Worm (Caenorhabditis elegans) whole organism, L1 larva: ENCODE data around the gene mut-7.

Experiments used
- C04F5.9 ChIP-seq: sonication (generic microtip); optimal IDR thresholded peaks from 2 replicates; lab custom pipeline; 2016; ENCODE audit warnings: missing genetic modification characterization, missing compliant biosample characterization
- C16A3.4 ChIP-seq: fragments of 150-350 bp; optimal IDR thresholded peaks from 2 replicates; lab custom pipeline; 2014; ENCODE audit warnings: missing biosample characterization, missing genetic modification characterization
- C34B4.2 ChIP-seq: sonication (generic microtip); optimal IDR thresholded peaks from 2 replicates; lab custom pipeline; 2017; ENCODE audit warnings: mild to moderate bottlenecking, missing genetic modification characterization, missing compliant biosample characterization
- aha-1 ChIP-seq: fragments of 150-350 bp; optimal IDR thresholded peaks from 2 replicates; lab custom pipeline; 2014; ENCODE audit warnings: missing biosample characterization, missing genetic modification characterization
- alr-1 ChIP-seq: fragments of 200-800 bp; sonication (Bioruptor generic); optimal IDR thresholded peaks from 2 replicates; lab custom pipeline; 2018; ENCODE audit warnings: borderline replicate concordance, mild to moderate bottlenecking, missing genetic modification characterization, missing compliant biosample characterization
- aly-2 ChIP-seq: fragments of 150-350 bp; optimal IDR thresholded peaks from 2 replicates; lab custom pipeline; 2014; ENCODE audit warnings: missing biosample characterization, missing genetic modification characterization
- ama-1 ChIP-seq: fragments of 150-350 bp; optimal IDR thresholded peaks from 2 replicates; lab custom pipeline; 2014
- ceh-63 ChIP-seq: fragments of 200-800 bp; sonication (Bioruptor generic); optimal IDR thresholded peaks from 2 replicates; lab custom pipeline; 2018; ENCODE audit warnings: mild to moderate bottlenecking, missing genetic modification characterization, missing compliant biosample characterization
- ceh-8 ChIP-seq: fragments of 200-800 bp; sonication (Bioruptor generic); optimal IDR thresholded peaks from 2 replicates; lab custom pipeline; 2018; ENCODE audit warnings: mild to moderate bottlenecking, missing genetic modification characterization, moderate library complexity, missing compliant biosample characterization
- ceh-82 ChIP-seq, 3 experiments: fragments of 150-350 bp in 1 of 3; sonication (generic microtip) in 2 of 3; optimal IDR thresholded peaks; 2 replicates each; lab custom pipeline; 2014 to 2017; ENCODE audit warnings: missing biosample characterization in 3 of 3, missing genetic modification characterization in 3 of 3
- ceh-88 ChIP-seq: fragments of 200-800 bp; sonication (Bioruptor generic); IDR thresholded peaks from 2 replicates; pipeline ENCODE4 v1.3.6; 2022; ENCODE audit warnings: missing genetic modification characterization, missing compliant biosample characterization
- dsc-1 ChIP-seq: sonication (generic microtip); optimal IDR thresholded peaks from 2 replicates; lab custom pipeline; 2016; ENCODE audit warnings: mild to moderate bottlenecking, missing genetic modification characterization, missing compliant biosample characterization
- efl-1 ChIP-seq, 4 experiments: fragments of 150-350 bp; optimal IDR thresholded peaks in 3 of 4; peaks in 1 of 4; 1 replicate in 1 of 4; 2 replicates in 3 of 4; lab custom pipeline; 2014; ENCODE audit warnings: missing biosample characterization in 2 of 4, missing genetic modification characterization in 2 of 4, missing genetic modification reagents in 2 of 4
- efl-3 ChIP-seq: fragments of 200-800 bp; sonication (Bioruptor generic); optimal IDR thresholded peaks from 2 replicates; lab custom pipeline; 2018; ENCODE audit warnings: mild to moderate bottlenecking, missing genetic modification characterization, missing compliant biosample characterization
- egl-13 ChIP-seq: sonication (generic microtip); optimal IDR thresholded peaks from 2 replicates; lab custom pipeline; 2016; ENCODE audit warnings: missing genotype, missing genetic modification reagents, missing genetic modification characterization, missing compliant biosample characterization
- elt-2 ChIP-seq: sonication (generic microtip); optimal IDR thresholded peaks from 2 replicates; lab custom pipeline; 2016; ENCODE audit warnings: missing genetic modification characterization, mild to moderate bottlenecking, inconsistent platforms, missing compliant biosample characterization, missing genetic modification reagents
- elt-3 ChIP-seq, 6 experiments: fragments of 150-350 bp in 1 of 6; sonication (generic microtip); optimal IDR thresholded peaks; 2 replicates each; lab custom pipeline; 2017 to 2018; ENCODE audit warnings: missing biosample characterization in 6 of 6, missing genetic modification characterization in 6 of 6, inconsistent platforms in 1 of 6
- fkh-10 ChIP-seq: sonication (generic microtip); optimal IDR thresholded peaks from 2 replicates; lab custom pipeline; 2017; ENCODE audit warnings: missing biosample characterization, missing genetic modification reagents, missing genetic modification characterization
- fos-1 ChIP-seq: fragments of 150-350 bp; optimal IDR thresholded peaks from 2 replicates; lab custom pipeline; 2014; ENCODE audit warnings: missing biosample characterization, missing genetic modification characterization
- hlh-17 ChIP-seq: fragments of 200-800 bp; sonication (Bioruptor generic); optimal IDR thresholded peaks from 2 replicates; lab custom pipeline; 2018; ENCODE audit warnings: missing genetic modification characterization, mild to moderate bottlenecking, missing compliant biosample characterization, moderate library complexity, borderline replicate concordance
- hlh-4 ChIP-seq: sonication (generic microtip); optimal IDR thresholded peaks from 2 replicates; lab custom pipeline; 2016; ENCODE audit warnings: mild to moderate bottlenecking, missing genetic modification characterization, missing compliant biosample characterization
- isw-1 ChIP-seq: fragments of 200-800 bp; sonication (Bioruptor generic); IDR thresholded peaks from 2 replicates; pipeline ENCODE4 v1.3.6; 2022; ENCODE audit warnings: missing genetic modification characterization, missing compliant biosample characterization
- lin-13 ChIP-seq: fragments of 150-350 bp; optimal IDR thresholded peaks from 2 replicates; lab custom pipeline; 2014; ENCODE audit warnings: missing biosample characterization, missing genetic modification reagents, missing genetic modification characterization
- lin-14 ChIP-seq: fragments of 200-800 bp; sonication (Bioruptor generic); optimal IDR thresholded peaks from 2 replicates; lab custom pipeline; 2018; ENCODE audit warnings: mild to moderate bottlenecking, missing genetic modification characterization, moderate library complexity, missing compliant biosample characterization
- lin-15B ChIP-seq: fragments of 150-350 bp; sonication (generic microtip); optimal IDR thresholded peaks from 3 replicates; lab custom pipeline; 2014; ENCODE audit warnings: missing biosample characterization, missing genetic modification characterization
- lin-35 ChIP-seq, 2 experiments: fragments of 150-350 bp; optimal IDR thresholded peaks; 2 replicates each; lab custom pipeline; 2014; ENCODE audit warnings: missing biosample characterization in 2 of 2, missing genetic modification characterization in 2 of 2, missing genetic modification reagents in 2 of 2
- lin-39 ChIP-seq: fragments of 150-350 bp; optimal IDR thresholded peaks from 2 replicates; lab custom pipeline; 2014; ENCODE audit warnings: missing biosample characterization, missing genetic modification reagents, missing genetic modification characterization
- lir-3 ChIP-seq: sonication (generic microtip); optimal IDR thresholded peaks from 2 replicates; lab custom pipeline; 2016; ENCODE audit warnings: mild to moderate bottlenecking, missing genetic modification characterization, moderate library complexity, missing compliant biosample characterization; ENCODE audit not compliant: poor library complexity
- lsy-2 ChIP-seq, 2 experiments: fragments of 150-350 bp; optimal IDR thresholded peaks; 2 replicates each; lab custom pipeline; 2014; ENCODE audit warnings: missing biosample characterization in 2 of 2, missing genetic modification characterization in 2 of 2
- nhr-20 ChIP-seq: sonication (generic microtip); optimal IDR thresholded peaks from 2 replicates; lab custom pipeline; 2016; ENCODE audit warnings: mild to moderate bottlenecking, missing genetic modification characterization, missing compliant biosample characterization
- nhr-47 ChIP-seq: sonication (generic microtip); optimal IDR thresholded peaks from 2 replicates; lab custom pipeline; 2016; ENCODE audit warnings: mild to moderate bottlenecking, missing genetic modification characterization, moderate library complexity, missing compliant biosample characterization
- nhr-71 ChIP-seq: sonication (generic microtip); optimal IDR thresholded peaks from 2 replicates; lab custom pipeline; 2016; ENCODE audit warnings: mild to moderate bottlenecking, missing genetic modification characterization, moderate library complexity, missing compliant biosample characterization
- nhr-76 ChIP-seq: sonication (generic microtip); optimal IDR thresholded peaks from 2 replicates; lab custom pipeline; 2017; ENCODE audit warnings: missing biosample characterization, missing genetic modification characterization
- nhr-84 ChIP-seq: sonication (generic microtip); optimal IDR thresholded peaks from 2 replicates; lab custom pipeline; 2017; ENCODE audit warnings: missing biosample characterization, missing genetic modification characterization
- nhr-85 ChIP-seq: sonication (generic microtip); peaks from one replicate; lab custom pipeline; 2016; ENCODE audit warnings: missing genetic modification characterization, inconsistent platforms, missing compliant biosample characterization
- rnt-1 ChIP-seq: sonication (generic microtip); optimal IDR thresholded peaks from 2 replicates; lab custom pipeline; 2016; ENCODE audit warnings: mild to moderate bottlenecking, missing genetic modification characterization, moderate library complexity, missing compliant biosample characterization
- snpc-4 ChIP-seq: fragments of 150-350 bp; optimal IDR thresholded peaks from 2 replicates; lab custom pipeline; 2014; ENCODE audit warnings: missing biosample characterization, missing genetic modification characterization
- snu-23 ChIP-seq: sonication (generic microtip); optimal IDR thresholded peaks from 2 replicates; lab custom pipeline; 2016; ENCODE audit warnings: missing genetic modification characterization, missing compliant biosample characterization
- sup-37 ChIP-seq: fragments of 200-800 bp; sonication (Bioruptor generic); optimal IDR thresholded peaks from 2 replicates; lab custom pipeline; 2018; ENCODE audit warnings: mild to moderate bottlenecking, missing genetic modification characterization, missing compliant biosample characterization
- swsn-7 ChIP-seq: sonication (generic microtip); optimal IDR thresholded peaks from 2 replicates; lab custom pipeline; 2016; ENCODE audit warnings: missing genetic modification characterization, missing compliant biosample characterization
- tbx-2 ChIP-seq: sonication (generic microtip); optimal IDR thresholded peaks from 2 replicates; lab custom pipeline; 2016; ENCODE audit warnings: missing genetic modification characterization, missing compliant biosample characterization
- tlp-1 ChIP-seq: fragments of 150-350 bp; optimal IDR thresholded peaks from 2 replicates; lab custom pipeline; 2014; ENCODE audit warnings: missing biosample characterization, missing genetic modification characterization
- unc-130 ChIP-seq: fragments of 150-350 bp; optimal IDR thresholded peaks from 2 replicates; lab custom pipeline; 2017; ENCODE audit warnings: missing biosample characterization, missing genetic modification characterization, inconsistent platforms
- unc-62 ChIP-seq: fragments of 150-350 bp; optimal IDR thresholded peaks from 2 replicates; lab custom pipeline; 2014; ENCODE audit warnings: missing biosample characterization, missing genetic modification reagents, missing genetic modification characterization
- unc-98 ChIP-seq: fragments of 200-800 bp; sonication (Bioruptor generic); IDR thresholded peaks from 2 replicates; pipeline ENCODE4 v1.3.6; 2022; ENCODE audit warnings: missing genetic modification characterization, missing compliant biosample characterization
- zag-1 ChIP-seq: fragments of 150-350 bp; optimal IDR thresholded peaks from 2 replicates; lab custom pipeline; 2014; ENCODE audit warnings: missing biosample characterization, missing genetic modification characterization
- zip-4 ChIP-seq: fragments of 200-800 bp; sonication (Bioruptor generic); optimal IDR thresholded peaks from 2 replicates; lab custom pipeline; 2018; ENCODE audit warnings: mild to moderate bottlenecking, missing genetic modification characterization, moderate library complexity, missing compliant biosample characterization
- ztf-11 ChIP-seq, 2 experiments: sonication (generic microtip); optimal IDR thresholded peaks; 2 replicates each; lab custom pipeline; 2016 to 2017; ENCODE audit warnings: missing genetic modification characterization in 2 of 2, missing biosample characterization in 1 of 2, missing compliant biosample characterization in 1 of 2
- ztf-4 ChIP-seq: fragments of 150-350 bp; optimal IDR thresholded peaks from 2 replicates; lab custom pipeline; 2014; ENCODE audit warnings: missing biosample characterization, missing genetic modification characterization

Gene mut-7

ce11 chrIII:9509764-9510370 lies 32.3 kb downstream of the mut-7 start:
- TF ChIP-seq hlh-4 (no peak), zag-1 (no peak), efl-1 (optimal IDR thresholded peaks at IDR 0.05; lab: Kevin White, UChicago) (peak; percentile 2 to 9), efl-1 (GFP tag; optimal IDR thresholded peaks at IDR 0.05 in 1 of 2; lab: Kevin White, UChicago) (peak in 1 of 2 experiments; percentile 91), C04F5.9 (tag; lab: Kevin White, UChicago) (no peak), nhr-85 (tag; lab: Kevin White, UChicago) (no peak), C34B4.2 (tag; lab: Kevin White, UChicago) (no peak), aha-1 (no peak), hlh-17 (GFP tag; lab: Kevin White, UChicago) (no peak), unc-98 (GFP tag; lab: Robert Waterston, UW) (no peak), lin-39 (tag; lab: Kevin White, UChicago) (no peak), nhr-84 (tag; lab: Kevin White, UChicago) (no peak), alr-1 (tag; lab: Kevin White, UChicago) (no peak), lin-14 (GFP tag; lab: Kevin White, UChicago) (peak; percentile 25), nhr-71 (tag; lab: Kevin White, UChicago) (peak; percentile 55), ztf-4 (tag; lab: Kevin White, UChicago) (peak; percentile 51), rnt-1 (tag; lab: Kevin White, UChicago) (peak; percentile 7), aly-2 (tag; lab: Kevin White, UChicago) (peak; percentile 57), lin-13 (GFP tag; lab: Kevin White, UChicago) (peak; percentile 17), swsn-7 (tag; lab: Kevin White, UChicago) (no peak), lsy-2 (tag; optimal IDR thresholded peaks at IDR 0.05; lab: Kevin White, UChicago) (peak; percentile 2 to 43), zip-4 (no peak), fos-1 (tag; lab: Kevin White, UChicago) (no peak), lir-3 (no peak), nhr-76 (tag; lab: Kevin White, UChicago) (no peak), fkh-10 (GFP tag; lab: Kevin White, UChicago) (peak; percentile 36), tbx-2 (tag; lab: Kevin White, UChicago) (no peak), lin-35 (GFP tag; optimal IDR thresholded peaks at IDR 0.05; lab: Kevin White, UChicago) (peak in 1 of 2 experiments; percentile 27), snu-23 (GFP tag; lab: Kevin White, UChicago) (peak; percentile 51), nhr-20 (tag; lab: Kevin White, UChicago) (peak; percentile 14), egl-13 (tag; lab: Kevin White, UChicago) (no peak), ama-1 (lab: Kevin White, UChicago) (peak; percentile 56), efl-3 (no peak)

- TF ChIP-seq ceh-88 (GFP tag; lab: Robert Waterston, UW), result no peak
- peak in 1 of 3 experiments; percentile 65 for TF ChIP-seq ceh-82 (tag; optimal IDR thresholded peaks at IDR 0.05; lab: Kevin White, UChicago)
- TF ChIP-seq isw-1, result no peak
- TF ChIP-seq fos-1 (tag; lab: Kevin White, UChicago), result no peak
- no peak for TF ChIP-seq ztf-11 (tag; optimal IDR thresholded peaks at IDR 0.05; lab: Kevin White, UChicago)
- no peak for TF ChIP-seq hlh-17 (GFP tag; lab: Kevin White, UChicago)
- no peak for TF ChIP-seq hlh-4
- TF ChIP-seq snpc-4 (tag; lab: Kevin White, UChicago), result no peak
- peak; percentile 16 for TF ChIP-seq nhr-71 (tag; lab: Kevin White, UChicago)
- TF ChIP-seq dsc-1, result no peak
- TF ChIP-seq ceh-8 (GFP tag; lab: Kevin White, UChicago), result no peak
- no peak for TF ChIP-seq nhr-76 (tag; lab: Kevin White, UChicago)
- no peak for TF ChIP-seq elt-2 (tag; lab: Kevin White, UChicago)
- TF ChIP-seq elt-3 (tag; optimal IDR thresholded peaks at IDR 0.05; lab: Kevin White, UChicago), result no peak
- TF ChIP-seq unc-130 (tag; lab: Kevin White, UChicago), result peak; percentile 42
- no peak for TF ChIP-seq unc-62
- peak; percentile 45 to 57 for TF ChIP-seq efl-1 (optimal IDR thresholded peaks at IDR 0.05; lab: Kevin White, UChicago)
- TF ChIP-seq efl-1 (GFP tag; optimal IDR thresholded peaks at IDR 0.05 in 1 of 2; lab: Kevin White, UChicago), result peak; percentile 52 to 79
- no peak for TF ChIP-seq ceh-63 (GFP tag; lab: Kevin White, UChicago)
- no peak for TF ChIP-seq zip-4
- TF ChIP-seq nhr-47, result no peak
- peak; percentile 64 for TF ChIP-seq C16A3.4 (tag; lab: Kevin White, UChicago)
- no peak for TF ChIP-seq nhr-85 (tag; lab: Kevin White, UChicago)
- no peak for TF ChIP-seq sup-37 (GFP tag; lab: Kevin White, UChicago)
- no peak for TF ChIP-seq tlp-1 (tag; lab: Kevin White, UChicago)
- TF ChIP-seq lsy-2 (tag; optimal IDR thresholded peaks at IDR 0.05; lab: Kevin White, UChicago), result peak in 1 of 2 experiments; percentile 77
- TF ChIP-seq lin-15B (tag; lab: Kevin White, UChicago), result peak; percentile 49
These were observed 34.4 kb downstream of the mut-7 start, which contains the start of gene vha-14 for ce11 chrIII:9507799-9508198. Gene vha-14, plus strand, starts transcription at chrIII:9508100.
